Fruit fly (Drosophila melanogaster) whole organism, embryonic: ENCODE data around the gene CG13676.

ENCODE experiments used
- B-H2 ChIP-seq: fragments of 200-800 bp; sonication (Bioruptor generic); optimal IDR thresholded peaks from 2 replicates; lab custom pipeline; 2018; ENCODE audit warnings: missing biosample characterization, mild to moderate bottlenecking, missing genetic modification characterization
- CG10654 ChIP-seq: fragments of 200-800 bp; sonication (Bioruptor generic); optimal IDR thresholded peaks from 2 replicates; lab custom pipeline; 2016; ENCODE audit warnings: missing biosample characterization, missing genetic modification characterization
- CG11085 ChIP-seq: fragments of 200-800 bp; sonication (Bioruptor generic); IDR thresholded peaks from 2 replicates; pipeline ENCODE4 v1.3.6; 2022; ENCODE audit warnings: missing biosample characterization, missing genetic modification characterization
- CG11560 ChIP-seq: fragments of 200-800 bp; sonication (Bioruptor generic); IDR thresholded peaks from 3 replicates; pipeline ENCODE4 v1.3.6; 2022; ENCODE audit warnings: missing biosample characterization, missing genetic modification characterization
- CG12659 ChIP-seq: fragments of 200-800 bp; sonication (Bioruptor generic); optimal IDR thresholded peaks from 3 replicates; lab custom pipeline; 2017; ENCODE audit warnings: mild to moderate bottlenecking, missing biosample characterization, missing genetic modification reagents, missing genetic modification characterization
- CG13424 ChIP-seq: fragments of 200-800 bp; sonication (Bioruptor generic); optimal IDR thresholded peaks from 2 replicates; lab custom pipeline; 2019; ENCODE audit warnings: missing biosample characterization, mild to moderate bottlenecking, missing genetic modification characterization, moderate library complexity
- CG15601 ChIP-seq: fragments of 200-800 bp; sonication (Bioruptor generic); optimal IDR thresholded peaks from 3 replicates; lab custom pipeline; 2019; ENCODE audit warnings: missing biosample characterization, mild to moderate bottlenecking, missing genetic modification characterization, moderate library complexity
- CG1792 ChIP-seq: fragments of 200-800 bp; sonication (Bioruptor generic); optimal IDR thresholded peaks from 2 replicates; lab custom pipeline; 2016; ENCODE audit warnings: missing biosample characterization, missing genetic modification characterization
- CG1832 ChIP-seq: fragments of 200-800 bp; sonication (Bioruptor generic); optimal IDR thresholded peaks from 2 replicates; lab custom pipeline; 2017; ENCODE audit warnings: missing biosample characterization, mild to moderate bottlenecking, missing genetic modification characterization, inconsistent platforms
- CG32532 ChIP-seq: fragments of 200-800 bp; sonication (Bioruptor generic); IDR thresholded peaks from 2 replicates; pipeline ENCODE4 v1.3.6; 2022; ENCODE audit warnings: missing biosample characterization, missing genetic modification characterization
- CG32767 ChIP-seq: fragments of 200-800 bp; sonication (Bioruptor generic); IDR thresholded peaks from 2 replicates; pipeline ENCODE4 v1.3.6; 2022; ENCODE audit warnings: missing biosample characterization, missing genetic modification characterization
- CG33213 ChIP-seq: fragments of 200-800 bp; sonication (Bioruptor generic); optimal IDR thresholded peaks from 3 replicates; lab custom pipeline; 2016; ENCODE audit warnings: missing biosample characterization, missing genetic modification characterization
- CG3726 ChIP-seq: fragments of 200-800 bp; sonication (Bioruptor generic); IDR thresholded peaks from 3 replicates; pipeline ENCODE4, ENCODE4 v1.3.6; 2022; ENCODE audit warnings: missing biosample characterization, missing genetic modification characterization
- CG3838 ChIP-seq: fragments of 200-800 bp; sonication (Bioruptor generic); optimal IDR thresholded peaks from 3 replicates; lab custom pipeline; 2016; ENCODE audit warnings: missing biosample characterization, missing genetic modification characterization
- CG42726 ChIP-seq: fragments of 200-800 bp; sonication (Bioruptor generic); IDR thresholded peaks from 2 replicates; pipeline ENCODE4 v1.3.6; 2022; ENCODE audit warnings: missing biosample characterization, missing genetic modification characterization; ENCODE audit not compliant: partially characterized antibody
- CG4404 ChIP-seq: fragments of 200-800 bp; sonication (Bioruptor generic); IDR thresholded peaks from 2 replicates; pipeline ENCODE4 v1.3.6; 2022; ENCODE audit warnings: missing biosample characterization, missing genetic modification characterization
- CG5245 ChIP-seq: fragments of 200-800 bp; sonication (Bioruptor generic); optimal IDR thresholded peaks from 3 replicates; lab custom pipeline; 2016; ENCODE audit warnings: missing biosample characterization, missing genetic modification characterization
- CG6272 ChIP-seq: fragments of 200-800 bp; sonication (Bioruptor generic); IDR thresholded peaks from 2 replicates; pipeline ENCODE4 v1.3.6; 2022; ENCODE audit warnings: missing biosample characterization, missing genetic modification characterization
- CG6813 ChIP-seq: fragments of 200-800 bp; sonication (Bioruptor generic); optimal IDR thresholded peaks from 2 replicates; lab custom pipeline; 2017; ENCODE audit warnings: missing biosample characterization, missing genetic modification characterization, mild to moderate bottlenecking, moderate library complexity, missing genetic modification reagents
- CG9797 ChIP-seq: fragments of 200-800 bp; sonication (Bioruptor generic); optimal IDR thresholded peaks from 3 replicates; lab custom pipeline; 2018; ENCODE audit warnings: missing biosample characterization, mild to moderate bottlenecking, missing genetic modification characterization
- Dad ChIP-seq: fragments of 200-800 bp; sonication (Bioruptor generic); optimal IDR thresholded peaks from 3 replicates; lab custom pipeline; 2016; ENCODE audit warnings: missing biosample characterization, missing genetic modification characterization
- Fer2 ChIP-seq: fragments of 200-800 bp; sonication (Bioruptor generic); optimal IDR thresholded peaks from 2 replicates; lab custom pipeline; 2018; ENCODE audit warnings: missing biosample characterization, mild to moderate bottlenecking, missing genetic modification characterization, moderate library complexity
- HLH54F ChIP-seq: fragments of 200-800 bp; sonication (Bioruptor generic); optimal IDR thresholded peaks from 3 replicates; lab custom pipeline; 2016; ENCODE audit warnings: missing biosample characterization, missing genetic modification characterization
- HmgD ChIP-seq: fragments of 200-800 bp; sonication (Bioruptor generic); optimal IDR thresholded peaks from 3 replicates; lab custom pipeline; 2016; ENCODE audit warnings: missing biosample characterization, missing genetic modification characterization
- Hmr ChIP-seq: fragments of 200-800 bp; sonication (Bioruptor generic); optimal IDR thresholded peaks from 3 replicates; lab custom pipeline; 2017; ENCODE audit warnings: mild to moderate bottlenecking, missing biosample characterization, missing genetic modification reagents, missing genetic modification characterization
- Hsf ChIP-seq: fragments of 200-800 bp; sonication (Bioruptor generic); optimal IDR thresholded peaks from 3 replicates; lab custom pipeline; 2016; ENCODE audit warnings: missing biosample characterization, missing genetic modification characterization
- Poxn ChIP-seq: fragments of 200-800 bp; sonication (Bioruptor generic); IDR thresholded peaks from 2 replicates; pipeline ENCODE4 v1.3.6; 2022; ENCODE audit warnings: missing biosample characterization, missing genetic modification characterization
- Six4 ChIP-seq: fragments of 200-800 bp; sonication (Bioruptor generic); optimal IDR thresholded peaks from 2 replicates; lab custom pipeline; 2016; ENCODE audit warnings: missing biosample characterization, missing genetic modification characterization
- Sox100B ChIP-seq: fragments of 200-800 bp; sonication (Bioruptor generic); optimal IDR thresholded peaks from 3 replicates; lab custom pipeline; 2018; ENCODE audit warnings: missing biosample characterization, mild to moderate bottlenecking, missing genetic modification characterization
- Spps ChIP-seq: fragments of 200-800 bp; sonication (Bioruptor generic); optimal IDR thresholded peaks from 2 replicates; lab custom pipeline; 2018; ENCODE audit warnings: missing biosample characterization, mild to moderate bottlenecking, missing genetic modification characterization
- TFAM ChIP-seq: fragments of 200-800 bp; sonication (Bioruptor generic); optimal IDR thresholded peaks from 2 replicates; lab custom pipeline; 2017; ENCODE audit warnings: missing biosample characterization, missing genetic modification characterization, inconsistent platforms
- abd-A ChIP-seq: fragments of 200-800 bp; sonication (Bioruptor generic); optimal IDR thresholded peaks from 3 replicates; lab custom pipeline; 2019; ENCODE audit warnings: missing biosample characterization, mild to moderate bottlenecking, missing genetic modification characterization, moderate library complexity
- esg ChIP-seq: fragments of 200-800 bp; sonication (Bioruptor generic); conservative IDR thresholded peaks from 2 replicates; pipeline ENCODE4 v1.3.6; 2022; ENCODE audit warnings: missing biosample characterization, missing genetic modification characterization
- fd3F ChIP-seq: fragments of 200-800 bp; sonication (Bioruptor generic); optimal IDR thresholded peaks from 2 replicates; lab custom pipeline; 2018; ENCODE audit warnings: missing biosample characterization, mild to moderate bottlenecking, missing genetic modification characterization, moderate library complexity
- fd64A ChIP-seq: fragments of 200-800 bp; sonication (Bioruptor generic); optimal IDR thresholded peaks from 3 replicates; lab custom pipeline; 2018; ENCODE audit warnings: missing biosample characterization, mild to moderate bottlenecking, missing genetic modification characterization
- grn ChIP-seq: fragments of 200-800 bp; sonication (Bioruptor generic); optimal IDR thresholded peaks from 3 replicates; lab custom pipeline; 2017; ENCODE audit warnings: missing biosample characterization, missing genetic modification characterization
- ham ChIP-seq: fragments of 200-800 bp; sonication (Bioruptor generic); IDR thresholded peaks from 2 replicates; pipeline ENCODE4 v1.3.6; 2022; ENCODE audit warnings: missing biosample characterization, missing genetic modification characterization
- insv ChIP-seq, 2 experiments: fragments of 200-800 bp; sonication (Bioruptor generic); optimal IDR thresholded peaks; 3 replicates each; lab custom pipeline; 2016 to 2018; ENCODE audit warnings: missing biosample characterization in 2 of 2, missing genetic modification characterization in 2 of 2
- lmd ChIP-seq: fragments of 200-800 bp; sonication (Bioruptor generic); IDR thresholded peaks from 2 replicates; pipeline ENCODE4 v1.3.6; 2022; ENCODE audit warnings: missing biosample characterization, missing genetic modification characterization
- luna ChIP-seq: fragments of 200-800 bp; sonication (Bioruptor generic); optimal IDR thresholded peaks from 2 replicates; lab custom pipeline; 2016; ENCODE audit warnings: missing biosample characterization, missing genetic modification characterization
- nerfin-2 ChIP-seq: fragments of 200-800 bp; sonication (Bioruptor generic); IDR thresholded peaks from 2 replicates; pipeline ENCODE4 v1.3.6; 2022; ENCODE audit warnings: missing biosample characterization, missing genetic modification characterization; ENCODE audit not compliant: partially characterized antibody
- org-1 ChIP-seq: fragments of 200-800 bp; sonication (Bioruptor generic); optimal IDR thresholded peaks from 2 replicates; lab custom pipeline; 2017; ENCODE audit warnings: missing biosample characterization, missing genetic modification characterization
- peb ChIP-seq: fragments of 200-800 bp; sonication (Bioruptor generic); IDR thresholded peaks from 2 replicates; pipeline ENCODE4 v1.3.6; 2022; ENCODE audit warnings: missing biosample characterization, missing genetic modification characterization
- ro ChIP-seq: fragments of 200-800 bp; sonication (Bioruptor generic); IDR thresholded peaks from 2 replicates; pipeline ENCODE4 v1.3.6; 2022; ENCODE audit warnings: missing biosample characterization, missing genetic modification characterization
- sc ChIP-seq, 3 experiments: fragments of >200 bp in 2 of 3; fragments of 200-800 bp in 1 of 3; sonication (Bioruptor generic) in 1 of 3; optimal IDR thresholded peaks; 2 replicates in 2 of 3; 3 replicates in 1 of 3; lab custom pipeline; 2017; ENCODE audit warnings: mild to moderate bottlenecking in 1 of 3, missing biosample characterization in 1 of 3, missing genetic modification characterization in 1 of 3, missing genetic modification reagents in 1 of 3
- sd ChIP-seq: fragments of 200-800 bp; sonication (Bioruptor generic); optimal IDR thresholded peaks from 3 replicates; lab custom pipeline; 2018; ENCODE audit warnings: missing biosample characterization, mild to moderate bottlenecking, missing genetic modification characterization, moderate library complexity
- sqz ChIP-seq: fragments of 200-800 bp; sonication (Bioruptor generic); optimal IDR thresholded peaks from 3 replicates; lab custom pipeline; 2018; ENCODE audit warnings: missing biosample characterization, mild to moderate bottlenecking, missing genetic modification characterization
- unpg ChIP-seq: fragments of 200-800 bp; sonication (Bioruptor generic); optimal IDR thresholded peaks from 3 replicates; lab custom pipeline; 2018; ENCODE audit warnings: missing biosample characterization, mild to moderate bottlenecking, missing genetic modification characterization, moderate library complexity
- wdn ChIP-seq: fragments of 200-800 bp; sonication (Bioruptor generic); IDR thresholded peaks from 2 replicates; pipeline ENCODE4 v1.3.6; 2022; ENCODE audit warnings: missing biosample characterization, missing genetic modification characterization
- wor ChIP-seq: fragments of 200-800 bp; sonication (Bioruptor generic); IDR thresholded peaks from 2 replicates; pipeline ENCODE4 v1.3.6; 2022; ENCODE audit warnings: missing biosample characterization, missing genetic modification characterization

Gene CG13676

DNA sequence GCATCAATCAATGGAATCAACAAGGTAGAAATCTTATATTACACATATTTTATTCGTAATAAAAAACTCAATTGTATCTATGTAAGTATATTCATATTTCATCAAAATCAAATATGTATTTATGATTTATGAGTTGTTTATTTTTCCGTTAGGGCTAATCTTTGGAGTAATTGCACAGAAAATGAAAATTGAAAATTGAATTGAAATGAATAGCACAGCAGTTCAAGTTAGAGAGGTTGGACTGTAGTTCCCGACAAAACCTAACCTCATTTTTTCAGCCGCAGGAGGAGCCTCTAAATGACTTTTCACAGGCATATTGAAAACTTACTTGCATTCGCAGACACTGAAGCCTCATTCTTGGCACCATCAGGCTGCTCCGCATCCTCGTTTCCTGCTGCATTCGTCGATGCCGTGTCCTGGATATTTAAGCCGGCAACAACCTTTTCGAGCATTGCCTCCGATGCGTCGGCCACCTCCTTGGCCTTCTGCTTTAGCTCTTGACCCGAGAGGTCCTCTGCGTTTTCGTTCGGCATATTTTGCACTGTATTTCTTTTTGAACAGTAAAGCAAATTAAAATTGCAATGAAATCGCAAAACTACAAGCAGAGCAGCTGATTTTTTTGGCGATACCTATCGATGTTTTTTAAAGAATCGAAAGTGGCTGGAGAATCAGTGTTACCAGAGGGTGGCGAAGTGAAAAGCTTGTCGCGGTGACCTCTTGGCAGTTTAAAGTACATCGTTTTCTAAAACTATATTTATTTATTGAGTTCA lies 26.4 kb upstream of the CG13676 start, which contains the start of gene Nmt (continued):
- TF ChIP-seq CG15601 = no peak
- no peak for TF ChIP-seq sqz
- no peak for TF ChIP-seq luna (GFP tag; lab: Kevin White, UChicago)
- TF ChIP-seq Sox100B (GFP tag; lab: Kevin White, UChicago) = no peak
- no peak for TF ChIP-seq ham
- TF ChIP-seq HmgD = no peak
- TF ChIP-seq CG5245 = no peak
- TF ChIP-seq unpg (GFP tag; lab: Kevin White, UChicago) = peak; percentile 37
- TF ChIP-seq Dad (GFP tag; lab: Kevin White, UChicago) = no peak
- TF ChIP-seq CG11560 (tag; lab: Robert Waterston, UW) = no peak
- no peak for TF ChIP-seq CG3838 (GFP tag; lab: Kevin White, UChicago)
- TF ChIP-seq CG1792 (GFP tag; lab: Kevin White, UChicago) = no peak
- TF ChIP-seq CG6813 (GFP tag; lab: Kevin White, UChicago) = no peak
- no peak for TF ChIP-seq HLH54F (GFP tag; lab: Kevin White, UChicago)
- no peak for TF ChIP-seq org-1 (GFP tag; lab: Kevin White, UChicago)
- no peak for TF ChIP-seq Fer2 (tag; lab: Kevin White, UChicago)
- peak; percentile 51; the same call in 1 of the 2 replicates for TF ChIP-seq nerfin-2
- TF ChIP-seq Hmr (GFP tag; lab: Kevin White, UChicago) = peak; percentile 28
- TF ChIP-seq CG10654 (GFP tag; lab: Kevin White, UChicago) = no peak
- no peak for TF ChIP-seq Spps (tag; lab: Kevin White, UChicago)
- no peak for TF ChIP-seq CG11085 (GFP tag; lab: Robert Waterston, UW)
- no peak for TF ChIP-seq B-H2
- no peak for TF ChIP-seq fd64A
- TF ChIP-seq CG13424 (tag; lab: Kevin White, UChicago) = peak; percentile 18
- no peak for TF ChIP-seq wdn (GFP tag; lab: Robert Waterston, UW)
- TF ChIP-seq grn (GFP tag; lab: Kevin White, UChicago) = no peak
- no peak for TF ChIP-seq CG32767 (GFP tag; lab: Robert Waterston, UW)
- peak; percentile 30 for TF ChIP-seq Hsf (GFP tag; lab: Kevin White, UChicago)
- TF ChIP-seq CG6272 (GFP tag; lab: Robert Waterston, UW) = no peak
- no peak for TF ChIP-seq TFAM (GFP tag; lab: Kevin White, UChicago)
- TF ChIP-seq CG32532 (GFP tag; lab: Robert Waterston, UW) = peak; percentile 64
- no peak for TF ChIP-seq lmd
- no peak for TF ChIP-seq CG4404
- peak; percentile 67 for TF ChIP-seq CG9797 (GFP tag; lab: Kevin White, UChicago)
- TF ChIP-seq CG12659 = peak; percentile 6
- no peak for TF ChIP-seq wor (GFP tag; lab: Robert Waterston, UW)
- TF ChIP-seq CG1832 (GFP tag; lab: Kevin White, UChicago) = no peak
- TF ChIP-seq sd (tag; lab: Kevin White, UChicago) = no peak
- no peak for TF ChIP-seq CG3726 (GFP tag; lab: Robert Waterston, UW)
- TF ChIP-seq Poxn (GFP tag; lab: Robert Waterston, UW) = no peak
- peak; percentile 42; the same call in 1 of the 2 replicates for TF ChIP-seq esg (GFP tag; lab: Robert Waterston, UW)
- no peak for TF ChIP-seq abd-A (tag; lab: Kevin White, UChicago)
- no peak for TF ChIP-seq CG33213 (GFP tag; lab: Kevin White, UChicago)
- TF ChIP-seq CG42726 (GFP tag; lab: Robert Waterston, UW) = peak; percentile 35; the same call in 1 of the 2 replicates
- TF ChIP-seq peb (GFP tag; lab: Robert Waterston, UW) = no peak
- TF ChIP-seq Six4 = no peak
- no peak for TF ChIP-seq sc (optimal IDR thresholded peaks at IDR 0.05; lab: Kevin White, UChicago)
- TF ChIP-seq sc (GFP tag; optimal IDR thresholded peaks at IDR 0.05; lab: Kevin White, UChicago) = no peak
- peak; percentile 7 for TF ChIP-seq fd3F (GFP tag; lab: Kevin White, UChicago)
- TF ChIP-seq ro (GFP tag; lab: Robert Waterston, UW) = no peak
- no peak for TF ChIP-seq insv (GFP tag; optimal IDR thresholded peaks at IDR 0.05; lab: Kevin White, UChicago)
